Fruit fly (Drosophila melanogaster) S2 (cell line): ENCODE results near the gene CG18765.

Experiments used
- CG8478 ChIP-seq: fragments of >200 bp; optimal IDR thresholded peaks from 2 replicates; lab custom pipeline; 2018
- CTCF ChIP-seq, 2 experiments: fragments of >200 bp; optimal IDR thresholded peaks; 2 replicates each; lab custom pipeline; 2018

DNA sequence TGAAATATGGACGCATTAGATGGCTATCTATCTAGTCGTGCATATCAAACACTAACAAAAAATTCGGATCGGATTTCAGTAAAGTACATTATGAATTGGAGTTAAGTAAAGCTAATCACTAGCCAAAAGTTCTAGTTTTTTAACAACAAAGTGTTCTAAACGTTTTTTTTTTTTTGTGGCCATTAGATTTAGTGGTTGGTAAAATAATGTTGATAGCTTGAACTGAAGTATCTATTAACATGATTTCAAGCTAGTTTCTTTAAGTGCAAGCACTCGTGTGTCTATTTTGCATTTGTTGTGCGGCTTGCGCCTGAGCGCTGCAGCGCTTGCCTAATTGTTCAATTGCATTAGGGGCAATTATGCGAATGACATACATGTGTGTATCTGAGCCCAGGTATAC lies 29.0 kb downstream of the CG18765 start:
- no peak for TF ChIP-seq CG8478 (lab: Kevin White, UChicago)
- TF ChIP-seq CTCF (optimal IDR thresholded peaks at IDR 0.05; lab: Kevin White, UChicago): no peak
